Worm (Caenorhabditis elegans) whole organism, L4 larva: ENCODE results near the gene str-87.

Experiments used
- ces-1 ChIP-seq: fragments of 150-350 bp; sonication (generic microtip); optimal IDR thresholded peaks from 4 replicates; lab custom pipeline; 2014; ENCODE audit warnings: missing biosample characterization, missing genetic modification reagents, missing genetic modification characterization
- daf-12 ChIP-seq: fragments of 150-350 bp; optimal IDR thresholded peaks from 2 replicates; lab custom pipeline; 2014; ENCODE audit warnings: missing biosample characterization, missing genetic modification reagents, missing genetic modification characterization
- lin-39 ChIP-seq: fragments of 150-350 bp; optimal IDR thresholded peaks from 2 replicates; lab custom pipeline; 2014; ENCODE audit warnings: missing biosample characterization, missing genetic modification reagents, missing genetic modification characterization
- nhr-11 ChIP-seq: fragments of 150-350 bp; optimal IDR thresholded peaks from 2 replicates; lab custom pipeline; 2014; ENCODE audit warnings: missing biosample characterization, missing genetic modification characterization
- nhr-77 ChIP-seq: fragments of 150-350 bp; optimal IDR thresholded peaks from 2 replicates; lab custom pipeline; 2014; ENCODE audit warnings: missing biosample characterization, missing genetic modification characterization
- tag-97 ChIP-seq: fragments of 200-800 bp; sonication (Bioruptor generic); IDR thresholded peaks from 2 replicates; pipeline ENCODE4 v1.3.6; 2022; ENCODE audit warnings: missing genetic modification characterization, missing compliant biosample characterization
- unc-62 ChIP-seq, 3 experiments: fragments of 150-350 bp in 1 of 3; sonication (generic microtip); optimal IDR thresholded peaks in 2 of 3; peaks in 1 of 3; 1 replicate in 1 of 3; 2 replicates in 2 of 3; lab custom pipeline; 2014 to 2017; ENCODE audit warnings: missing biosample characterization in 3 of 3, missing genetic modification characterization in 3 of 3, missing genetic modification reagents in 3 of 3, missing genotype in 1 of 3
- zag-1 ChIP-seq: fragments of 150-350 bp; optimal IDR thresholded peaks from 2 replicates; lab custom pipeline; 2014; ENCODE audit warnings: missing biosample characterization, missing genetic modification characterization
- zfp-2 ChIP-seq: sonication (generic microtip); optimal IDR thresholded peaks from 2 replicates; lab custom pipeline; 2016; ENCODE audit warnings: mild to moderate bottlenecking, missing genetic modification characterization, missing compliant biosample characterization
- ztf-11 ChIP-seq: fragments of 150-350 bp; optimal IDR thresholded peaks from 2 replicates; lab custom pipeline; 2014; ENCODE audit warnings: missing biosample characterization, missing genetic modification characterization

DNA sequence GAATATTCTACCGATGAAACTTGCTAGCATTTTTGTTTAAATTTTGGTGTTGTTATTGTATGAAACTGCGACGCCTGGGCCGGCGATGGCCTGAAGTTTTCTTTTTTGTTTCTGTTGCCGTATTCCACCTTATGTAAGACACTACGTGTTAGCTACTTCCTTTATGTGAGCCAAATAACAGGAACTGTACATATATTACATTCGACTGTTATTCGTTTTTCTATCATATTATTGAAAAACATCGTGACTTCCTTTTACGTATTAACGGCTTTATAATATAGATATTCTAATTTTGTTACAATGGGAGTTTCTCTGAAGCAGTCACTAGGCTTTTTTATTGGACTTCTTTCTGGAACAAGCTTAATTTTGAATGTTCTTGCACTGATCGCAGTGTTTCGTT is 17.2 kb upstream of the str-87 start, which contains the start of gene srx-3:
- no peak for TF ChIP-seq unc-62 (GFP tag; optimal IDR thresholded peaks at IDR 0.05 in 1 of 2; lab: Kevin White, UChicago)
- TF ChIP-seq unc-62 (tag; optimal IDR thresholded peaks at IDR 0.05; lab: Kevin White, UChicago): no peak
- no peak for TF ChIP-seq tag-97
- TF ChIP-seq nhr-77 (tag; lab: Kevin White, UChicago): no peak
- no peak for TF ChIP-seq ces-1 (GFP tag; lab: Kevin White, UChicago)
- no peak for TF ChIP-seq lin-39 (tag; lab: Kevin White, UChicago)
- no peak for TF ChIP-seq daf-12 (tag; lab: Kevin White, UChicago)
- TF ChIP-seq nhr-11 (tag; lab: Kevin White, UChicago): no peak
- TF ChIP-seq zfp-2 (tag; lab: Kevin White, UChicago): no peak
- no peak for TF ChIP-seq ztf-11 (tag; lab: Kevin White, UChicago)
- no peak for TF ChIP-seq zag-1
